Fruit fly (Drosophila melanogaster): ENCODE measurements around the gene CG10353.

- TF ChIP-seq usp (GFP tag; optimal IDR thresholded peaks at IDR 0.05) = no peak
- TF ChIP-seq psq (optimal IDR thresholded peaks at IDR 0.05) = no peak
- TF ChIP-seq Dll (optimal IDR thresholded peaks at IDR 0.05) = no peak
- TF ChIP-seq EcR (GFP tag; optimal IDR thresholded peaks at IDR 0.05) = no peak
These were observed 4.8 kb upstream of the CG10353 start, which contains the start of gene sicily for dm6 chrX:11891682-11892179.
